Worm (Caenorhabditis elegans) whole organism, early embryonic: Measurements from ENCODE around the gene nlp-76.

Experiments used
- B0310.2 ChIP-seq: sonication (generic microtip); optimal IDR thresholded peaks from 2 replicates; lab custom pipeline; 2016; ENCODE audit warnings: mild to moderate bottlenecking, missing genetic modification characterization, missing compliant biosample characterization
- F13C5.2 ChIP-seq: sonication (generic microtip); optimal IDR thresholded peaks from 2 replicates; lab custom pipeline; 2017; ENCODE audit warnings: mild to moderate bottlenecking, missing genetic modification characterization, inconsistent platforms, missing compliant biosample characterization
- aly-1 ChIP-seq: sonication (generic microtip); optimal IDR thresholded peaks from 2 replicates; lab custom pipeline; 2016; ENCODE audit warnings: missing genetic modification characterization, missing compliant biosample characterization
- ama-1 ChIP-seq: fragments of 150-350 bp; optimal IDR thresholded peaks from 2 replicates; lab custom pipeline; 2014
- ceh-36 ChIP-seq: sonication (generic microtip); optimal IDR thresholded peaks from 2 replicates; lab custom pipeline; 2016; ENCODE audit warnings: missing genetic modification characterization, inconsistent platforms, missing compliant biosample characterization
- ets-7 ChIP-seq: sonication (generic microtip); optimal IDR thresholded peaks from 2 replicates; lab custom pipeline; 2016; ENCODE audit warnings: missing genotype, missing genetic modification characterization, missing compliant biosample characterization
- flt-1 ChIP-seq: fragments of 200-800 bp; sonication (Bioruptor generic); IDR thresholded peaks from 2 replicates; pipeline ENCODE4 v1.3.6; 2022; ENCODE audit warnings: missing genetic modification characterization, missing compliant biosample characterization
- hmbx-1 ChIP-seq: sonication (generic microtip); optimal IDR thresholded peaks from 2 replicates; lab custom pipeline; 2016; ENCODE audit warnings: mild to moderate bottlenecking, missing genetic modification characterization, missing compliant biosample characterization
- hmg-4 ChIP-seq: fragments of 200-800 bp; sonication (Bioruptor generic); optimal IDR thresholded peaks from 2 replicates; lab custom pipeline; 2018; ENCODE audit warnings: mild to moderate bottlenecking, missing genetic modification characterization, missing compliant biosample characterization
- pes-1 ChIP-seq: fragments of 200-800 bp; sonication (Bioruptor generic); IDR thresholded peaks from 2 replicates; pipeline ENCODE4 v1.3.6; 2022; ENCODE audit warnings: missing genetic modification reagents, missing genetic modification characterization, missing compliant biosample characterization
- scrt-1 ChIP-seq: fragments of 200-800 bp; sonication (Bioruptor generic); IDR thresholded peaks from 2 replicates; pipeline ENCODE4 v1.3.6; 2022; ENCODE audit warnings: missing genetic modification characterization, missing compliant biosample characterization
- tbx-37 ChIP-seq: fragments of 200-800 bp; sonication (Bioruptor generic); conservative IDR thresholded peaks from 2 replicates; pipeline ENCODE4 v1.3.6; 2022; ENCODE audit warnings: missing genetic modification reagents, missing genetic modification characterization, missing compliant biosample characterization
- tra-4 ChIP-seq: sonication (generic microtip); optimal IDR thresholded peaks from 2 replicates; lab custom pipeline; 2017; ENCODE audit warnings: missing genetic modification characterization, missing compliant biosample characterization

- TF ChIP-seq tbx-37 (GFP tag; lab: Robert Waterston, UW) (no peak), tra-4 (tag; lab: Kevin White, UChicago) (no peak), pes-1 (GFP tag; lab: Robert Waterston, UW) (no peak), flt-1 (no peak), aly-1 (tag; lab: Kevin White, UChicago) (no peak), hmg-4 (GFP tag; lab: Kevin White, UChicago) (no peak), ama-1 (lab: Kevin White, UChicago) (no peak), hmbx-1 (tag; lab: Kevin White, UChicago) (no peak), B0310.2 (tag; lab: Kevin White, UChicago) (no peak), ets-7 (tag; lab: Kevin White, UChicago) (no peak), ceh-36 (tag; lab: Kevin White, UChicago) (no peak), F13C5.2 (no peak), scrt-1 (no peak)
These were observed 5.3 kb upstream of the nlp-76 start for ce11 chrX:12668941-12669501.
